Fruit fly (Drosophila melanogaster) whole organism, embryonic: Measurements from ENCODE around the gene Obp99b.

Source experiments
- Abd-B ChIP-seq: fragments of 200-800 bp; sonication (Bioruptor generic); optimal IDR thresholded peaks from 2 replicates; lab custom pipeline; 2018; ENCODE audit warnings: missing biosample characterization, mild to moderate bottlenecking, missing genetic modification characterization, moderate library complexity
- Atf6 ChIP-seq: fragments of 200-800 bp; sonication (Bioruptor generic); IDR thresholded peaks from 2 replicates; pipeline ENCODE4 v1.3.6; 2022; ENCODE audit warnings: missing biosample characterization, missing genetic modification characterization
- BtbVII ChIP-seq: fragments of 200-800 bp; sonication (Bioruptor generic); optimal IDR thresholded peaks from 3 replicates; lab custom pipeline; 2017; ENCODE audit warnings: missing biosample characterization, mild to moderate bottlenecking, missing genetic modification characterization
- CG10654 ChIP-seq: fragments of 200-800 bp; sonication (Bioruptor generic); optimal IDR thresholded peaks from 2 replicates; lab custom pipeline; 2016; ENCODE audit warnings: missing biosample characterization, missing genetic modification characterization
- CG10979 ChIP-seq: fragments of 200-800 bp; sonication (Bioruptor generic); optimal IDR thresholded peaks from 2 replicates; lab custom pipeline; 2018; ENCODE audit warnings: missing biosample characterization, mild to moderate bottlenecking, missing genetic modification characterization, moderate library complexity
- CG11398 ChIP-seq: fragments of 200-800 bp; sonication (Bioruptor generic); optimal IDR thresholded peaks from 2 replicates; lab custom pipeline; 2016; ENCODE audit warnings: missing biosample characterization, missing genetic modification characterization
- CG1233 ChIP-seq: fragments of 200-800 bp; sonication (Bioruptor generic); optimal IDR thresholded peaks from 4 replicates; lab custom pipeline; 2018; ENCODE audit warnings: missing biosample characterization, mild to moderate bottlenecking, missing genetic modification characterization
- CG13287 ChIP-seq: fragments of 200-800 bp; sonication (Bioruptor generic); IDR thresholded peaks from 2 replicates; pipeline ENCODE4 v1.3.6; 2022; ENCODE audit warnings: missing biosample characterization, missing genetic modification characterization; ENCODE audit not compliant: partially characterized antibody
- CG13894 ChIP-seq: fragments of 200-800 bp; sonication (Bioruptor generic); optimal IDR thresholded peaks from 3 replicates; lab custom pipeline; 2018; ENCODE audit warnings: missing biosample characterization, mild to moderate bottlenecking, missing genetic modification characterization, moderate library complexity
- CG14965 ChIP-seq: fragments of 200-800 bp; sonication (Bioruptor generic); optimal IDR thresholded peaks from 2 replicates; lab custom pipeline; 2016; ENCODE audit warnings: missing biosample characterization, missing genetic modification characterization, borderline replicate concordance
- CG17568 ChIP-seq: fragments of 200-800 bp; sonication (Bioruptor generic); optimal IDR thresholded peaks from 2 replicates; lab custom pipeline; 2018; ENCODE audit warnings: missing biosample characterization, mild to moderate bottlenecking, missing genetic modification characterization, moderate library complexity
- CG18599 ChIP-seq: fragments of 200-800 bp; sonication (Bioruptor generic); optimal IDR thresholded peaks from 3 replicates; lab custom pipeline; 2017; ENCODE audit warnings: missing biosample characterization, missing genetic modification characterization, mild to moderate bottlenecking, moderate library complexity, missing genetic modification reagents
- CG2199 ChIP-seq: fragments of 200-800 bp; sonication (Bioruptor generic); IDR thresholded peaks from 3 replicates; pipeline ENCODE4 v1.3.6; 2022; ENCODE audit warnings: missing biosample characterization, missing genetic modification characterization
- CG30403 ChIP-seq: fragments of 200-800 bp; sonication (Bioruptor generic); optimal IDR thresholded peaks from 3 replicates; lab custom pipeline; 2016; ENCODE audit warnings: missing biosample characterization, missing genetic modification characterization
- CG34422 ChIP-seq: fragments of 200-800 bp; sonication (Bioruptor generic); IDR thresholded peaks from 3 replicates; pipeline ENCODE4 v1.3.6; 2022; ENCODE audit warnings: missing biosample characterization, missing genetic modification characterization
- CG6683 ChIP-seq: fragments of 200-800 bp; sonication (Bioruptor generic); optimal IDR thresholded peaks from 2 replicates; lab custom pipeline; 2017; ENCODE audit warnings: missing biosample characterization, mild to moderate bottlenecking, missing genetic modification characterization, missing genetic modification reagents
- CG7839 ChIP-seq: fragments of 200-800 bp; sonication (Bioruptor generic); optimal IDR thresholded peaks from 3 replicates; lab custom pipeline; 2018; ENCODE audit warnings: missing biosample characterization, mild to moderate bottlenecking, missing genetic modification characterization, moderate library complexity
- CG7928 ChIP-seq: fragments of 200-800 bp; sonication (Bioruptor generic); optimal IDR thresholded peaks from 2 replicates; lab custom pipeline; 2017; ENCODE audit warnings: missing biosample characterization, mild to moderate bottlenecking, missing genetic modification characterization
- D ChIP-seq, 2 experiments: fragments of 200-800 bp in 1 of 2; fragments of >200 bp in 1 of 2; sonication (Bioruptor generic) in 1 of 2; optimal IDR thresholded peaks; 2 replicates in 1 of 2; 3 replicates in 1 of 2; lab custom pipeline; 2017; ENCODE audit warnings: mild to moderate bottlenecking in 1 of 2, missing biosample characterization in 1 of 2, missing genetic modification characterization in 1 of 2, missing genetic modification reagents in 1 of 2
- D19B ChIP-seq: fragments of 200-800 bp; sonication (Bioruptor generic); optimal IDR thresholded peaks from 2 replicates; lab custom pipeline; 2017; ENCODE audit warnings: missing biosample characterization, mild to moderate bottlenecking, missing genetic modification characterization
- Dbx ChIP-seq: fragments of 200-800 bp; sonication (Bioruptor generic); IDR thresholded peaks from 3 replicates; pipeline ENCODE4 v1.3.6; 2022; ENCODE audit warnings: missing biosample characterization, missing genetic modification characterization
- Dip3 ChIP-seq: fragments of 200-800 bp; sonication (Bioruptor generic); optimal IDR thresholded peaks from 3 replicates; lab custom pipeline; 2016; ENCODE audit warnings: missing biosample characterization, missing genetic modification characterization
- Ets65A ChIP-seq: fragments of 200-800 bp; sonication (Bioruptor generic); peaks from one replicate; lab custom pipeline; 2016; ENCODE audit warnings: missing biosample characterization, missing genetic modification characterization
- H15 ChIP-seq: fragments of 200-800 bp; sonication (Bioruptor generic); IDR thresholded peaks from 3 replicates; pipeline ENCODE4 v1.3.6; 2022; ENCODE audit warnings: missing biosample characterization, missing genetic modification characterization
- H2.0 ChIP-seq: fragments of 200-800 bp; sonication (Bioruptor generic); IDR thresholded peaks from 2 replicates; pipeline ENCODE4 v1.3.6; 2022; ENCODE audit warnings: missing biosample characterization, missing genetic modification characterization
- Hey ChIP-seq: fragments of 200-800 bp; sonication (Bioruptor generic); optimal IDR thresholded peaks from 3 replicates; lab custom pipeline; 2018; ENCODE audit warnings: missing biosample characterization, mild to moderate bottlenecking, missing genetic modification characterization
- Hr51 ChIP-seq, 2 experiments: fragments of 200-800 bp; sonication (Bioruptor generic); optimal IDR thresholded peaks; 2 replicates in 1 of 2; 3 replicates in 1 of 2; lab custom pipeline; 2016 to 2018; ENCODE audit warnings: missing biosample characterization in 2 of 2, missing genetic modification characterization in 2 of 2, mild to moderate bottlenecking in 1 of 2, moderate library complexity in 1 of 2
- Hr78 ChIP-seq, 2 experiments: fragments of 200-800 bp in 1 of 2; fragments of >200 bp in 1 of 2; sonication (Bioruptor generic) in 1 of 2; optimal IDR thresholded peaks; 2 replicates each; lab custom pipeline; 2017 to 2019; ENCODE audit warnings: missing biosample characterization in 2 of 2, missing genetic modification characterization in 2 of 2, mild to moderate bottlenecking in 1 of 2, moderate library complexity in 1 of 2
- Meics ChIP-seq: fragments of 200-800 bp; sonication (Bioruptor generic); optimal IDR thresholded peaks from 2 replicates; lab custom pipeline; 2017; ENCODE audit warnings: missing biosample characterization, mild to moderate bottlenecking, missing genetic modification characterization
- Mrtf ChIP-seq: fragments of 200-800 bp; sonication (Bioruptor generic); IDR thresholded peaks from 3 replicates; pipeline ENCODE4 v1.3.6; 2022; ENCODE audit warnings: missing biosample characterization, missing genetic modification characterization
- Nf-YB ChIP-seq: fragments of 200-800 bp; sonication (Bioruptor generic); optimal IDR thresholded peaks from 3 replicates; lab custom pipeline; 2019; ENCODE audit warnings: missing biosample characterization, mild to moderate bottlenecking, missing genetic modification characterization, moderate library complexity
- Sin3A ChIP-seq: fragments of >200 bp; optimal IDR thresholded peaks from 2 replicates; lab custom pipeline; 2018
- Xrp1 ChIP-seq: fragments of 200-800 bp; sonication (Bioruptor generic); IDR thresholded peaks from 2 replicates; pipeline ENCODE4 v1.3.6; 2022; ENCODE audit warnings: missing biosample characterization, missing genetic modification characterization
- ara ChIP-seq: fragments of 200-800 bp; sonication (Bioruptor generic); IDR thresholded peaks from 2 replicates; pipeline ENCODE4 v1.3.6; 2022; ENCODE audit warnings: missing biosample characterization, missing genetic modification characterization
- br ChIP-seq: fragments of >200 bp; optimal IDR thresholded peaks from 2 replicates; lab custom pipeline; 2017
- cato ChIP-seq: fragments of 200-800 bp; sonication (Bioruptor generic); optimal IDR thresholded peaks from 2 replicates; lab custom pipeline; 2016; ENCODE audit warnings: missing biosample characterization, missing genetic modification characterization, borderline replicate concordance
- crp ChIP-seq, 2 experiments: fragments of 200-800 bp; sonication (Bioruptor generic); optimal IDR thresholded peaks; 2 replicates in 1 of 2; 3 replicates in 1 of 2; lab custom pipeline; 2017; ENCODE audit warnings: missing biosample characterization in 2 of 2, missing genetic modification characterization in 2 of 2, mild to moderate bottlenecking in 1 of 2, moderate library complexity in 1 of 2
- en ChIP-seq: fragments of 200-800 bp; sonication (Bioruptor generic); optimal IDR thresholded peaks from 2 replicates; lab custom pipeline; 2016; ENCODE audit warnings: missing biosample characterization, missing genetic modification characterization
- grau ChIP-seq: fragments of 200-800 bp; optimal IDR thresholded peaks from 3 replicates; lab custom pipeline; 2019; ENCODE audit warnings: missing biosample characterization, mild to moderate bottlenecking, missing genetic modification characterization, moderate library complexity
- hbn ChIP-seq: fragments of 200-800 bp; sonication (Bioruptor generic); IDR thresholded peaks from 2 replicates; pipeline ENCODE4 v1.3.6; 2022; ENCODE audit warnings: missing biosample characterization, missing genetic modification characterization; ENCODE audit not compliant: partially characterized antibody
- inv ChIP-seq: fragments of 200-800 bp; sonication (Bioruptor generic); IDR thresholded peaks from 2 replicates; pipeline ENCODE4 v1.3.6; 2022; ENCODE audit warnings: missing biosample characterization, missing genetic modification characterization; ENCODE audit not compliant: partially characterized antibody
- jigr1 ChIP-seq: fragments of 200-800 bp; sonication (Bioruptor generic); IDR thresholded peaks from 3 replicates; pipeline ENCODE4 v1.3.6; 2022; ENCODE audit warnings: missing biosample characterization, missing genetic modification characterization
- jumu ChIP-seq: fragments of 200-800 bp; sonication (Bioruptor generic); optimal IDR thresholded peaks from 3 replicates; lab custom pipeline; 2016; ENCODE audit warnings: missing biosample characterization, missing genetic modification characterization
- kni ChIP-seq: fragments of 200-800 bp; sonication (Bioruptor generic); optimal IDR thresholded peaks from 3 replicates; lab custom pipeline; 2017; ENCODE audit warnings: mild to moderate bottlenecking, missing biosample characterization, missing genetic modification reagents, missing genetic modification characterization
- nerfin-2 ChIP-seq: fragments of 200-800 bp; sonication (Bioruptor generic); IDR thresholded peaks from 2 replicates; pipeline ENCODE4 v1.3.6; 2022; ENCODE audit warnings: missing biosample characterization, missing genetic modification characterization; ENCODE audit not compliant: partially characterized antibody
- org-1 ChIP-seq: fragments of 200-800 bp; sonication (Bioruptor generic); optimal IDR thresholded peaks from 2 replicates; lab custom pipeline; 2017; ENCODE audit warnings: missing biosample characterization, missing genetic modification characterization
- prd ChIP-seq, 3 experiments: fragments of >200 bp in 2 of 3; fragments of 200-800 bp in 1 of 3; sonication (Bioruptor generic) in 1 of 3; optimal IDR thresholded peaks in 2 of 3; IDR thresholded peaks in 1 of 3; 2 replicates in 2 of 3; 3 replicates in 1 of 3; pipeline versions ENCODE4 v1.3.6 to Lab custom; 2017 to 2022; ENCODE audit warnings: missing biosample characterization in 1 of 3, missing genetic modification characterization in 1 of 3
- run ChIP-seq: fragments of 200-800 bp; sonication (Bioruptor generic); optimal IDR thresholded peaks from 3 replicates; lab custom pipeline; 2018; ENCODE audit warnings: missing biosample characterization, mild to moderate bottlenecking, missing genetic modification characterization
- unc-4 ChIP-seq: fragments of 200-800 bp; sonication (Bioruptor generic); IDR thresholded peaks from 2 replicates; pipeline ENCODE4 v1.3.6; 2022; ENCODE audit warnings: missing biosample characterization, missing genetic modification characterization; ENCODE audit not compliant: partially characterized antibody
- wor ChIP-seq: fragments of 200-800 bp; sonication (Bioruptor generic); IDR thresholded peaks from 2 replicates; pipeline ENCODE4 v1.3.6; 2022; ENCODE audit warnings: missing biosample characterization, missing genetic modification characterization

Gene Obp99b

DNA sequence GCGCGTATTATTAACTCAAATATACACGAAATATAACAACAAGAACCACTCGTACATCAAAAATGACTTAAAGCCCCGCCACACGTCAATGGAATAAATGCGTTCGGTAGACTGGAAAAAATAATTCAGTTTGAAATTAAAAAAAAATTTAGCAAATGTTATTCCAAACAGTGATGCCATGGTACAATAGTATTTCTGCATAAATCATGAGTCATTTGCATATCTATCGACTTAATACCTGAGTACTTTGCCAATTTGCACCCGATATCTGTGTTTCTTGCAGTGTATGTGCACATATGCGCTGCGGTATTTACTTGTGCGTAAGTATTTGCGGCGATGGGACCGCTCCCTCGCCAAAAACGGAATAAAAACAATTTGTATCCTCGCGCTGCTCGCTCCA, 46.5 kb upstream of the Obp99b start:
- TF ChIP-seq H15 (GFP tag; lab: Robert Waterston, UW) = no peak
- TF ChIP-seq Hey (tag; lab: Kevin White, UChicago) = no peak
- TF ChIP-seq Hr51 (GFP tag; optimal IDR thresholded peaks at IDR 0.05; lab: Kevin White, UChicago) = peak in 1 of 2 experiments; percentile 28
- TF ChIP-seq CG7928 (GFP tag; lab: Kevin White, UChicago) = no peak
- TF ChIP-seq hbn (GFP tag; lab: Robert Waterston, UW) = no peak
- no peak for TF ChIP-seq jumu (GFP tag; lab: Kevin White, UChicago)
- no peak for TF ChIP-seq CG6683 (GFP tag; lab: Kevin White, UChicago)
- peak; percentile 26; the same call in 1 of the 2 replicates for TF ChIP-seq H2.0 (GFP tag; lab: Robert Waterston, UW)
- peak; percentile 21 for TF ChIP-seq CG18599 (GFP tag; lab: Kevin White, UChicago)
- TF ChIP-seq CG13894 (tag; lab: Kevin White, UChicago) = no peak
- TF ChIP-seq Dip3 (GFP tag; lab: Kevin White, UChicago) = no peak
- no peak for TF ChIP-seq run (tag; lab: Kevin White, UChicago)
- no peak for TF ChIP-seq CG11398 (GFP tag; lab: Kevin White, UChicago)
- TF ChIP-seq Meics (GFP tag; lab: Kevin White, UChicago) = no peak
- no peak for TF ChIP-seq Abd-B
- TF ChIP-seq wor = no peak
- no peak for TF ChIP-seq unc-4 (GFP tag; lab: Robert Waterston, UW)
- no peak for TF ChIP-seq BtbVII (GFP tag; lab: Kevin White, UChicago)
- TF ChIP-seq Dbx (GFP tag; lab: Robert Waterston, UW) = no peak
- TF ChIP-seq CG1233 = no peak
- no peak for TF ChIP-seq D (optimal IDR thresholded peaks at IDR 0.05; lab: Kevin White, UChicago)
- no peak for TF ChIP-seq D (GFP tag; optimal IDR thresholded peaks at IDR 0.05; lab: Kevin White, UChicago)
- no peak for TF ChIP-seq Atf6 (GFP tag; lab: Robert Waterston, UW)
- TF ChIP-seq br (lab: Kevin White, UChicago) = no peak
- no peak for TF ChIP-seq jigr1 (GFP tag; lab: Robert Waterston, UW)
- TF ChIP-seq en (GFP tag; lab: Kevin White, UChicago) = no peak
- TF ChIP-seq Xrp1 (GFP tag; lab: Robert Waterston, UW) = peak; percentile 60; the same call in 1 of the 2 replicates
- no peak for TF ChIP-seq CG13287 (GFP tag; lab: Robert Waterston, UW)
- TF ChIP-seq D19B (GFP tag; lab: Kevin White, UChicago) = no peak
- no peak for TF ChIP-seq ara (GFP tag; lab: Robert Waterston, UW)
- peak; percentile 35 for TF ChIP-seq CG7839 (tag; lab: Kevin White, UChicago)
- peak; percentile 1 for TF ChIP-seq Ets65A (GFP tag; lab: Kevin White, UChicago)
- peak; percentile 23 for TF ChIP-seq CG10979 (tag; lab: Kevin White, UChicago)
- no peak for TF ChIP-seq kni (GFP tag; lab: Kevin White, UChicago)
- no peak for TF ChIP-seq cato (GFP tag; lab: Kevin White, UChicago)
- TF ChIP-seq CG30403 (GFP tag; lab: Kevin White, UChicago) = peak; percentile 31
- TF ChIP-seq prd (optimal IDR thresholded peaks at IDR 0.05; lab: Kevin White, UChicago) = no peak
- peak; percentile 73 for TF ChIP-seq prd (GFP tag; IDR thresholded peaks at IDR 0.05; lab: Robert Waterston, UW)
- TF ChIP-seq Hr78 (GFP tag; optimal IDR thresholded peaks at IDR 0.05; lab: Kevin White, UChicago) = no peak
- no peak for TF ChIP-seq nerfin-2 (GFP tag; lab: Robert Waterston, UW)
- no peak for TF ChIP-seq crp (GFP tag; optimal IDR thresholded peaks at IDR 0.05; lab: Kevin White, UChicago)
- TF ChIP-seq CG17568 = no peak
- TF ChIP-seq CG10654 (GFP tag; lab: Kevin White, UChicago) = peak; percentile 39
- TF ChIP-seq CG2199 (GFP tag; lab: Robert Waterston, UW) = no peak
- no peak for TF ChIP-seq Nf-YB (GFP tag; lab: Kevin White, UChicago)
- TF ChIP-seq Mrtf (GFP tag; lab: Robert Waterston, UW) = 0 out of 3 replicates have a peak, but pooled peaks have one; percentile 41
- no peak for TF ChIP-seq CG34422
- TF ChIP-seq inv (GFP tag; lab: Robert Waterston, UW) = no peak
- peak; percentile 34 for TF ChIP-seq grau (tag; lab: Kevin White, UChicago)
- TF ChIP-seq Sin3A = no peak
- no peak for TF ChIP-seq CG14965 (GFP tag; lab: Kevin White, UChicago)
- no peak for TF ChIP-seq org-1 (GFP tag; lab: Kevin White, UChicago)
